Worm (Caenorhabditis elegans): ENCODE measurements around the gene mig-13.

DNA sequence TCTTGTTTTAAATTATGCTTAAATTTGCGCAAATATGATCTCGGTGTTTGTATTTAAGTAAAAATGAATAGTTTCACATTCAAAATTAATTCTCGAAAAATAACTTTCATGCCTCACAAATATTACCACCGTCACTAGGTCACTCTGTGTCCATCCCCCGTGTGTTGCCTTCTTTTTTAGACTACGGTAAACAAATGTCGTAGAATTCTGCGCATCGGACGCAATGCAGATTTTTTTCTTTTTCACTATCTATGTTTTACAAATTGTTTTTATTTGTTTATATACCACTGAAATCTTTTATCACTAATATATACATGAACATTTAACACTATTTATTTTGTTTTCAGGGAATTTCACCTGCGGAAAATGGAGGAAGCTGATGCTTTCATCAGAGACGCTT is 18.3 kb upstream of the mig-13 start, which contains the start of gene R08E3.3:
- TF ChIP-seq ama-1 (optimal IDR thresholded peaks at IDR 0.05): no peak
- no peak for TF ChIP-seq ztf-11 (tag; optimal IDR thresholded peaks at IDR 0.05)
- peak; percentile 25 for TF ChIP-seq irx-1 (tag; optimal IDR thresholded peaks at IDR 0.05)
- no peak for TF ChIP-seq ceh-82 (tag; optimal IDR thresholded peaks at IDR 0.05)
- TF ChIP-seq aha-1 (tag; optimal IDR thresholded peaks at IDR 0.05): no peak

All from whole organism, L1 larva.